Worm (Caenorhabditis elegans): ENCODE results near the gene C08A9.10.

C08A9.10 gene

ce11 chrX:17059760-17060159, 21.2 kb upstream of the C08A9.10 start:
- TF ChIP-seq unc-62 (GFP tag; optimal IDR thresholded peaks at IDR 0.05 in 1 of 2) (peak in 1 of 2 experiments; percentile 30), unc-62 (tag; optimal IDR thresholded peaks at IDR 0.05) (no peak), daf-8 (GFP tag; IDR thresholded peaks at IDR 0.05) (no peak)

- TF ChIP-seq ceh-82 (tag; optimal IDR thresholded peaks at IDR 0.05) (no peak), unc-62 (GFP tag; optimal IDR thresholded peaks at IDR 0.05 in 1 of 2) (peak in 1 of 2 experiments; percentile 60), unc-62 (tag; optimal IDR thresholded peaks at IDR 0.05) (no peak), ceh-20 (GFP tag; IDR thresholded peaks at IDR 0.05) (no peak), mxl-3 (GFP tag; optimal IDR thresholded peaks at IDR 0.05) (peak; percentile 48), nhr-28 (tag; optimal IDR thresholded peaks at IDR 0.05) (peak; percentile 28), hlh-30 (tag; optimal IDR thresholded peaks at IDR 0.05; ENCODE audit: insufficient read depth) (peak; percentile 84), mdl-1 (tag; optimal IDR thresholded peaks at IDR 0.05) (peak in 1 of 2 experiments; percentile 42), dve-1 (tag; optimal IDR thresholded peaks at IDR 0.05; ENCODE audit: insufficient read depth) (peak; percentile 0), dmd-6 (GFP tag; IDR thresholded peaks at IDR 0.05) (peak; percentile 24; the same call in 1 of the 2 replicates), lin-39 (tag; optimal IDR thresholded peaks at IDR 0.05) (no peak), hlh-11 (tag; optimal IDR thresholded peaks at IDR 0.05) (peak; percentile 43)
Measured at ce11 chrX:17062165-17062564, 18.8 kb upstream of the C08A9.10 start.

ce11 chrX:17063749-17064252, 17.2 kb upstream of the C08A9.10 start:
- TF ChIP-seq egl-27 (tag; optimal IDR thresholded peaks at IDR 0.05) (no peak), lin-1 (GFP tag; IDR thresholded peaks at IDR 0.05) (peak; percentile 63), nhr-102 (tag; optimal IDR thresholded peaks at IDR 0.05) (peak; percentile 42), T26A8.4 (GFP tag; IDR thresholded peaks at IDR 0.05) (peak; percentile 53; the same call in 1 of the 2 replicates), dve-1 (tag; optimal IDR thresholded peaks at IDR 0.05; ENCODE audit: insufficient read depth) (peak; percentile 84), mep-1 (tag; optimal IDR thresholded peaks at IDR 0.05) (peak; percentile 58), lin-13 (GFP tag; optimal IDR thresholded peaks at IDR 0.05) (peak; percentile 21), daf-16 (GFP tag; optimal IDR thresholded peaks at IDR 0.05) (no peak), daf-16 (tag; optimal IDR thresholded peaks at IDR 0.05) (peak; percentile 94), ZK546.5 (tag; optimal IDR thresholded peaks at IDR 0.05) (no peak), Y5F2A.4 (GFP tag; optimal IDR thresholded peaks at IDR 0.05) (no peak), ceh-32 (tag; optimal IDR thresholded peaks at IDR 0.05; ENCODE audit: poor library complexity) (no peak), ces-1 (GFP tag; optimal IDR thresholded peaks at IDR 0.05) (no peak), daf-12 (tag; optimal IDR thresholded peaks at IDR 0.05) (no peak), unc-62 (GFP tag; optimal IDR thresholded peaks at IDR 0.05 in 1 of 2) (peak in 1 of 2 experiments; percentile 94), unc-62 (tag; optimal IDR thresholded peaks at IDR 0.05) (no peak), egl-43 (GFP tag; IDR thresholded peaks at IDR 0.05) (no peak), madf-9 (GFP tag; conservative IDR thresholded peaks at IDR 0.05) (peak; percentile 46; the same call in 1 of the 2 replicates), aly-2 (tag; optimal IDR thresholded peaks at IDR 0.05) (no peak), spr-1 (tag; optimal IDR thresholded peaks at IDR 0.05) (no peak), php-3 (GFP tag; IDR thresholded peaks at IDR 0.05) (peak; percentile 86), Y105C5A.15 (GFP tag; IDR thresholded peaks at IDR 0.05) (no peak), lin-29 (GFP tag; IDR thresholded peaks at IDR 0.05) (peak; percentile 59; the same call in 1 of the 2 replicates), hmg-1.1 (GFP tag; IDR thresholded peaks at IDR 0.05) (peak; percentile 51; the same call in 1 of the 2 replicates), snpc-4 (tag; optimal IDR thresholded peaks at IDR 0.05) (no peak), nhr-111 (GFP tag; optimal IDR thresholded peaks at IDR 0.05) (no peak), zip-11 (GFP tag; IDR thresholded peaks at IDR 0.05) (no peak), hlh-30 (tag; optimal IDR thresholded peaks at IDR 0.05; ENCODE audit: insufficient read depth) (peak; percentile 97), ama-1 (optimal IDR thresholded peaks at IDR 0.05) (peak; percentile 2), lir-3 (tag; optimal IDR thresholded peaks at IDR 0.05) (no peak), zfp-2 (tag; optimal IDR thresholded peaks at IDR 0.05) (no peak), ceh-82 (tag; optimal IDR thresholded peaks at IDR 0.05) (no peak), lin-15B (tag; optimal IDR thresholded peaks at IDR 0.05) (no peak), attf-4 (tag; optimal IDR thresholded peaks at IDR 0.05) (no peak), Y48G9A.11 (GFP tag; IDR thresholded peaks at IDR 0.05) (no peak), nhr-25 (tag; optimal IDR thresholded peaks at IDR 0.05; ENCODE audit: borderline replicate concordance, insufficient read depth) (no peak), zfp-3 (GFP tag; conservative IDR thresholded peaks at IDR 0.05) (no peak), gei-8 (GFP tag; optimal IDR thresholded peaks at IDR 0.05) (peak; percentile 70)

All from whole organism, L4 larva.